Worm (Caenorhabditis elegans) whole organism, L3 larva: Measurements from ENCODE around the gene Y41D4A.7.

ENCODE experiments used
- R02D3.7 ChIP-seq: fragments of 150-350 bp; optimal IDR thresholded peaks from 2 replicates; lab custom pipeline; 2014; ENCODE audit warnings: missing biosample characterization, missing genetic modification characterization
- ceh-82 ChIP-seq: fragments of 150-350 bp; optimal IDR thresholded peaks from 2 replicates; lab custom pipeline; 2014; ENCODE audit warnings: missing biosample characterization, missing genetic modification characterization
- ceh-9 ChIP-seq: sonication (generic microtip); optimal IDR thresholded peaks from 2 replicates; lab custom pipeline; 2018; ENCODE audit warnings: missing biosample characterization, missing genetic modification characterization
- elt-1 ChIP-seq: fragments of 150-350 bp; optimal IDR thresholded peaks from 2 replicates; lab custom pipeline; 2014; ENCODE audit warnings: missing biosample characterization, missing genetic modification characterization
- lin-39 ChIP-seq: fragments of 150-350 bp; optimal IDR thresholded peaks from 2 replicates; lab custom pipeline; 2018; ENCODE audit warnings: missing biosample characterization, missing genetic modification reagents, missing genetic modification characterization
- nhr-11 ChIP-seq: fragments of 150-350 bp; optimal IDR thresholded peaks from 2 replicates; lab custom pipeline; 2014; ENCODE audit warnings: missing biosample characterization, missing genetic modification characterization
- nhr-12 ChIP-seq: fragments of 150-350 bp; optimal IDR thresholded peaks from 2 replicates; lab custom pipeline; 2014; ENCODE audit warnings: missing biosample characterization, missing genetic modification characterization
- nhr-76 ChIP-seq: fragments of 150-350 bp; sonication (generic microtip); optimal IDR thresholded peaks from 5 replicates; lab custom pipeline; 2014; ENCODE audit warnings: missing biosample characterization, missing genetic modification characterization
- nhr-77 ChIP-seq: fragments of 150-350 bp; optimal IDR thresholded peaks from 2 replicates; lab custom pipeline; 2014; ENCODE audit warnings: missing biosample characterization, missing genetic modification characterization
- skn-1 ChIP-seq: fragments of 150-350 bp; optimal IDR thresholded peaks from 2 replicates; lab custom pipeline; 2014; ENCODE audit warnings: missing biosample characterization, missing genetic modification characterization
- unc-62 ChIP-seq: fragments of 150-350 bp; sonication (generic microtip); optimal IDR thresholded peaks from 4 replicates; lab custom pipeline; 2014; ENCODE audit warnings: missing biosample characterization, missing genetic modification reagents, missing genetic modification characterization

DNA sequence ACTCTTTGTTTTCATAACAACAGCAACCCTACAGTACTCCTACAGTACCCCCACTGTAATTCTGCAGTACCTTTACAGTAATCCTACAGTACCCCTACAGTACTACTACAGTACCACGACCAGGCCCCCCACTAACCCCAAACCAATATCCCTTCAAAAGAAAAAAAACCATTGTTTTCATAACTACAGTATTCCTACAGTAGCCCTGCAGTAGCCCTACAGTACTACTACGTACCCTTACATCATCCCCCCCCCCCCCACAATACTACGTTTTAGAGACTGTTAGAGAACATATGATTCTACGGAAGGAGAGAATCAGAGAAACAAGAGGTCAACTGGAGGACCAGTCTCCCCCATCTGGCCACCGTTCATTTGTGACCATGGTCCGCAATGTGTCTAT, 7.9 kb downstream of the Y41D4A.7 start, which contains the start of gene Y41D4A.3:
- TF ChIP-seq nhr-77 (no peak), ceh-9 (tag; lab: Kevin White, UChicago) (no peak), lin-39 (tag; lab: Kevin White, UChicago) (no peak), unc-62 (no peak), nhr-12 (tag; lab: Kevin White, UChicago) (no peak), nhr-11 (tag; lab: Kevin White, UChicago) (no peak), elt-1 (tag; lab: Kevin White, UChicago) (no peak), R02D3.7 (no peak), skn-1 (tag; lab: Kevin White, UChicago) (no peak), ceh-82 (no peak), nhr-76 (tag; lab: Kevin White, UChicago) (no peak)
